Worm (Caenorhabditis elegans) whole organism, L4/young adult: ENCODE results near the gene fbxa-28.

ENCODE experiments used
- W03F9.2 ChIP-seq: fragments of 150-350 bp; optimal IDR thresholded peaks from 2 replicates; lab custom pipeline; 2014; ENCODE audit warnings: missing biosample characterization, missing genetic modification characterization
- dao-5 ChIP-seq: sonication (generic microtip); optimal IDR thresholded peaks from 2 replicates; lab custom pipeline; 2016; ENCODE audit warnings: missing genotype, missing genetic modification characterization, moderate library complexity, missing compliant biosample characterization
- him-1 ChIP-seq: sonication (generic microtip); optimal IDR thresholded peaks from 2 replicates; lab custom pipeline; 2016; ENCODE audit warnings: missing genotype, missing genetic modification reagents, missing genetic modification characterization, missing compliant biosample characterization

fbxa-28 gene

ce11 chrIII:1288473-1289056 is 9.1 kb upstream of the fbxa-28 start, which contains the start of gene fbxa-50:
Gene fbxa-50 (minus strand): TSS chrIII:1288523.
- TF ChIP-seq W03F9.2 (tag; lab: Kevin White, UChicago) (no peak), him-1 (tag; lab: Kevin White, UChicago) (no peak), dao-5 (tag; lab: Kevin White, UChicago) (no peak)

- TF ChIP-seq dao-5 (tag; lab: Kevin White, UChicago) (no peak), him-1 (tag; lab: Kevin White, UChicago) (no peak), W03F9.2 (tag; lab: Kevin White, UChicago) (no peak)
These were observed 8.6 kb upstream of the fbxa-28 start for ce11 chrIII:1289139-1289538.

DNA sequence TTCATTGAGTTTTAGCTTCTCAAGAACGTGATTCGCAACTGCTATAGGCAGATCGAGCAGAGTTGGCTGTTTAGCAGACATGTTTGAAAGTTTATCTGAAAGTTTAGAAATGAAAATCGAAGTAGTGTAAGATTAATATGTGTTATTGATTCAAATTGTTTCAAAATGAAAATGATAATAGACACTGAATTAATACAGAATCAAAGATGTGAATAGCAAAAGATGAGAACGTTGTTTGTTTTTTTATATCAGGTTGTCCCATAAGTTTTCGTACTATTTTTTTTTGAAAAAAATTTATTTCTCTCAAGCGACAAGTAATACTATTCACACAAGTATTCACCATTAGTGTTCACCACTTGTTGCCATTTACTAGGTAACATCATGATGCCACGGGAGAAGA is 4.6 kb upstream of the fbxa-28 start, which contains the start of gene fbxa-36:
TSS of gene fbxa-36 (minus strand) at position 101 of the 400 bp plus-strand sequence.
- no peak for TF ChIP-seq W03F9.2 (tag; lab: Kevin White, UChicago)
- TF ChIP-seq him-1 (tag; lab: Kevin White, UChicago): no peak
- TF ChIP-seq dao-5 (tag; lab: Kevin White, UChicago): no peak

DNA sequence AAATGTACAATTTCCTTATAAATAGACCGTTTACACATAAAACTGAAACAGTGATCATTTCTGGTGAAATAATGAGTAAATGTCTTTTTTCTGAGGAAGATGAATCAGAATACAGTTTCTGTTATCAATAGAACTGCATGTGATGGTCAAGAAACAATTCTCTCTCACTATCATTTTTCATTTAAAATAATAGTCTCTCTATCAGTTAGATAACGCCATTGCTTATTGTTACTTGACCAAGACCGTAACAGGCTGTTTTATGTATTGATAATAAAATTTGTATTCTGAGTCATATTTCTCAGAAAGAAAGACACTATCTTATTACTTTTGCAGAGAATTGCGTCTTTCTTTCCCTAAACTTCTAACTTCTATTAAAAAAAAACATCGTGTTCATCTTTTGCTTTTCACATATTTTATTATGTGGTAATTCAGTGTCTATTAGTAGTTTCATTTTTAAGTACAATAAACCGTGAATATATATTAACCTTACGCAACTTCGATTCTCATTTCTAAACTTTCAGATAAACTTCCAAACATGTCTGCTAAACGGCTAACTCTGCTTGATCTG is 2.5 kb upstream of the fbxa-28 start, which contains the start of gene fbxa-35:
TSS of gene fbxa-35 (plus strand) at position 518 of the 568 bp plus-strand sequence.
- TF ChIP-seq him-1 (tag; lab: Kevin White, UChicago): no peak
- no peak for TF ChIP-seq W03F9.2 (tag; lab: Kevin White, UChicago)
- TF ChIP-seq dao-5 (tag; lab: Kevin White, UChicago): no peak

DNA sequence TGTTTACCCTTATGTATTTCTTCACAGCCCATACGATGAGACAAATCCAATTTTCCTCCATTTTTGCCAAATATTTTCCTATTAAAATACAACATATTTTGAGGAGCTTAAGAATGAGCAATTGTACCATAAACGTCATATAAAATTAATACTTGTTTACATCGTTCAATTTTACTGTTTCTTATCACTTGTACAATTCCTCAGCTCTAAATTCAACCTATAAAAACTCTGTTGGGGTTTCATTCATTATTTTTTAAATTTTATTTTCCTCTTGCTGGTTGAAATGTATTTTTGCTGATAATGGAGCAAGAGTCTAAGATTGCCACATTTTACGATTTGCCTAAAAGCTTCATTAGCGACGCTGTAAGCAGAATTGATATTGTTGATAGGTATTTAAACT is 5.7 kb downstream of the fbxa-28 start, which contains the start of gene fbxa-75:
TSS of gene fbxa-75 (plus strand) at position 301 of the 400 bp plus-strand sequence.
- TF ChIP-seq dao-5 (tag; lab: Kevin White, UChicago) (no peak), him-1 (tag; lab: Kevin White, UChicago) (no peak), W03F9.2 (tag; lab: Kevin White, UChicago) (no peak)

DNA sequence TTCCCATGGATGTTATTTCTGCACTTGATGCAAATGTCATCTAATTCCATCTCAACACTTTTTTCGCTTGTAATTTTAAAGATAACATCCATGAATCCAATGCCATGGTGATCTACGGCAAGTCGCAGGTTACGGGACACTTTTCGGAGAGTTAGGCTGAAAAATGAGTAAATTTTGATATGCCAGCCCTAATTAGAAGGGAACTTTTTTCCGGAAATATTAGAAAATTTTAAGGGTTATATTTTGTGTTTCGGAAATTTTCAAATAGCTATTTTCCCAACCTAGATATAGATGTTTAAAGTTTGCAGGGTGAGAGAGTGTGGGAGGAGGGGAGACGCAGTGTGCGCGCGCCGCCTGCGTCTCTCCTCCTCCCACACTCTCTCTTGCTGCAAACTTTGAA is 9.6 kb downstream of the fbxa-28 start:
- TF ChIP-seq W03F9.2 (tag; lab: Kevin White, UChicago) (no peak), dao-5 (tag; lab: Kevin White, UChicago) (no peak), him-1 (tag; lab: Kevin White, UChicago) (no peak)

DNA sequence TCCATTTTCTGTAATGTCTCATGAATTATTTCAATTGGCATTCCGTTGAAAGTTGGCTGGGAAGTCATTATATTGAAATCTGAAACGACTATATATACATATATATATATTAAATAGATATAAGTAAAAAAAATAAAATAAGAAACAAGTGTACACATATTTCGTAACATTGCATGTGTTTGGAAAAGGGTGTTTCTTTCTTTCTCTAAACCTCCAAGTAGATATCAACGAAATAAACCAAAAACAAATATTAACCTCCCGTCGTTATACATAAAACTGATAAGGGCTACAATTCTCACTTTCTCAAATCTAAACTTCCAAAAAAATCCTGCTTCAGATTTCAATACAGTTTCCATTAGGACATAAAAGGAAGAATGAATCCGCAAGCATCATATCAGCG is 10.5 kb downstream of the fbxa-28 start, which contains the start of gene fbxa-79:
TSS of gene fbxa-79 (minus strand) at position 86 of the 400 bp plus-strand sequence.
- TF ChIP-seq W03F9.2 (tag; lab: Kevin White, UChicago): no peak
- no peak for TF ChIP-seq him-1 (tag; lab: Kevin White, UChicago)
- no peak for TF ChIP-seq dao-5 (tag; lab: Kevin White, UChicago)

DNA sequence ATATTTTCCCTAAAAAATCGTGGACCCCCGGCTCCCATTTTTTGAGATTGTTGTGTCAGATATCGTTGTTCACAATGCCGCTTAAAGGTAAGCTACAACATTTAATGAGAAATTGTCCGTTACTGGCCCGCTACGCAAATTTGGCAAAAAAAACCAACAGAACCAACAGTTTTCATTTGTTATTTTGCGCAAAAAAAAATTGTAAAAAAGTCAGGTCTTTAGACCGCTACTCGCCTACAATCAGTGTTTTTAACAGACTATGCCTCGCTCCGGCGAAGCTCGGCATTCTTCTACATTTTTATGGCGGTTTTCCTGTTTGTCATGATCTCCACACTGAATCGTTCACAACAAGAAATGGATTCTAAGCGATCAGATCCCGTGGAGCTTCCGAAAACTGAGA is 11.2 kb downstream of the fbxa-28 start, which contains the start of gene Y82E9BL.12:
TSS of gene Y82E9BL.12 (plus strand) at position 301 of the 400 bp plus-strand sequence.
- no peak for TF ChIP-seq him-1 (tag; lab: Kevin White, UChicago)
- TF ChIP-seq dao-5 (tag; lab: Kevin White, UChicago): no peak
- TF ChIP-seq W03F9.2 (tag; lab: Kevin White, UChicago): no peak

DNA sequence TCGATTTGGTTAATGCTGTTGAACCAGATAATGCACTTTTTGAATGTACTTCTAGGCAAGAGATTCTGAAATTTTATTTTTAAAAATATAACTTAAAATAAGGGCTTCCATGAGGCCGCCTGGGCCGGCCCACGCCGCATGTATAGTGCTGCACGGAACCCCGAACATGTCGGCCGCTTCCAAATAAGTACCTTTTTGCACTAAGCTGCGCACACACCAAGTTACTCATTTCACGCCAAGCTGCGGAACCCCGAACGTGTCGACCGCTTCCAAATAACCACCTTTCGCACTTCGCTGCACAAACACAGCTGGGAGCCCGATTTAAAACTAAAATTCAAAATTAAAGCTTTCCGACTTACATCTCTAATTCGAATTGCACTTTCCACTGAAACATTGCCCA is 13.7 kb downstream of the fbxa-28 start:
- TF ChIP-seq W03F9.2 (tag; lab: Kevin White, UChicago) (no peak), dao-5 (tag; lab: Kevin White, UChicago) (no peak), him-1 (tag; lab: Kevin White, UChicago) (no peak)

DNA sequence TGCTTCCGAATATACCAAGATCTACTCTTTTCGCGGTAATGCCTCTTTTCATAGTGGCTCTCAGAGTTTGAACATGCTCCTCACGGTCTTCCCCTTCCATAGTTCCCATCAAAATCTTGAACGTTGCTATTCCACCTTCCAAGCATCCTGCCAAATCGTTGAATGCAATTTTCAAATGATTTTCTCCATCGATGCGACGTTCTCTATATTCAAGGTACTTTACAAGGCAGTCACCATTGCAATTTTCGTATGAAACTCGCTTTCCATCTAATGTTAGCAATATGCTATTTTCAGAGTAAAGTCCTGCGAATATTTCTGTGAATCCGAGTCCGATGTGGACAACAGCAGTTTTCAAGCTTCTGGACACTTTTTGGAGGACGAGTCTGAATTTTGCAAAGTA is 16.6 kb downstream of the fbxa-28 start:
- no peak for TF ChIP-seq dao-5 (tag; lab: Kevin White, UChicago)
- no peak for TF ChIP-seq W03F9.2 (tag; lab: Kevin White, UChicago)
- TF ChIP-seq him-1 (tag; lab: Kevin White, UChicago): no peak

DNA sequence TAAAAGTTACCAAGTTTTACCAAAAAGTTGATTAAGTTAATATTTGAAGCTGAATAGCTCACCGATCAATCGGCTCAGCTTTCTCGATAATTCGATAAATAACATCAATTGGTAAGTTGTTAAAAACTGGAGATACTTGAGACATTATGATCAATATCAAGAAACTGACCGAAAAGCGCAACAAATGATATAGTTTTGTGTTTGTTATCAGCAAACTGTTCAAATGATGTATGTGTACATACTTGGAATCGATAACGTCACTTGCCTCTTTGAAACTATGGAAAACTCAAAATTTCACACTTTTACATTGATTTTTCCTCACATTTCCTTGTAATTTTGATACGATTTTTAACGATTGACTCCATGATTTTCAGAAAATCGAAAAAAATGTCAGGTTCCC is 17.3 kb downstream of the fbxa-28 start, which contains the start of the genes fbxa-80 and fbxa-19:
TSS of gene fbxa-80 (minus strand) at position 173 of the 400 bp plus-strand sequence.
TSS of gene fbxa-19 (plus strand) at position 364 of the 400 bp plus-strand sequence.
- no peak for TF ChIP-seq W03F9.2 (tag; lab: Kevin White, UChicago)
- no peak for TF ChIP-seq dao-5 (tag; lab: Kevin White, UChicago)
- TF ChIP-seq him-1 (tag; lab: Kevin White, UChicago): no peak

- no peak for TF ChIP-seq W03F9.2 (tag; lab: Kevin White, UChicago)
- TF ChIP-seq him-1 (tag; lab: Kevin White, UChicago): no peak
- TF ChIP-seq dao-5 (tag; lab: Kevin White, UChicago): no peak
These were observed 23.9 kb downstream of the fbxa-28 start, which contains the start of gene fbxa-15 for ce11 chrIII:1321561-1321960. Gene fbxa-15 (minus strand): TSS chrIII:1321661.

DNA sequence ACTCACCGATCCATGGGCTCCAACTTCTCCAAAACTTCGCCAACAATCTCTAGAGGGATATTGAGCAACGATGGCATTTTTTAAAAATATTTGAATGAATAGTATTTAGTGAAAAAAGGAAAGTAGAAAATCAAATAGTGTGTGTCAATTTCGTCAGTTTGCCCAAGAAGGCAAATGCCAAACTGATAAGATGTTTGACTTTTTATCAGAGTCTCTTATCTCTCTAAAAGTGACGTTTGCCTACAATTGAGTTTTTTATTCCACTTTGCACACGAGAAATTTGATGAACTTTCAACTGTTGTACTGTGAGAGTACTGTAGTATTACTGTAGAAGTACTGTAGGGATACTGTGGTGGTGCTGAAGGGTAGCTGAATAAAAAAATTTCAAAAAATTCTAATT is 25.9 kb downstream of the fbxa-28 start:
- TF ChIP-seq dao-5 (tag; lab: Kevin White, UChicago) (no peak), W03F9.2 (tag; lab: Kevin White, UChicago) (no peak), him-1 (tag; lab: Kevin White, UChicago) (no peak)
